Worm (Caenorhabditis elegans): ENCODE data around the gene C23G10.11.
A peak's percentile ranks its signal among the peaks of the same experiment; 100 is the strongest.

Gene C23G10.11

ce11 chrIII:6168497-6169227, 46.7 kb downstream of the C23G10.11 start, which contains the start of gene efk-1:
efk-1 (minus strand) TSS chrIII:6168547.
- TF ChIP-seq mep-1 (tag; optimal IDR thresholded peaks at IDR 0.05) (peak; percentile 20), daf-16 (GFP tag; optimal IDR thresholded peaks at IDR 0.05) (no peak), daf-16 (tag; optimal IDR thresholded peaks at IDR 0.05) (peak; percentile 91), jun-1 (tag; optimal IDR thresholded peaks at IDR 0.05) (no peak), ceh-82 (tag; optimal IDR thresholded peaks at IDR 0.05) (no peak), vab-7 (GFP tag; IDR thresholded peaks at IDR 0.05) (no peak), ceh-32 (tag; optimal IDR thresholded peaks at IDR 0.05; ENCODE audit: poor library complexity) (no peak), duxl-1 (tag; optimal IDR thresholded peaks at IDR 0.05; ENCODE audit: poor library complexity) (no peak), Y5F2A.4 (GFP tag; optimal IDR thresholded peaks at IDR 0.05) (no peak), nhr-25 (tag; optimal IDR thresholded peaks at IDR 0.05; ENCODE audit: borderline replicate concordance, insufficient read depth) (no peak), hlh-11 (tag; optimal IDR thresholded peaks at IDR 0.05) (peak; percentile 79), mdt-29 (GFP tag; IDR thresholded peaks at IDR 0.05) (0 out of 2 replicates have a peak, but pooled peaks have one; percentile 22), nhr-77 (tag; optimal IDR thresholded peaks at IDR 0.05) (peak; percentile 53), F37D6.2 (tag; optimal IDR thresholded peaks at IDR 0.05) (no peak), aha-1 (tag) (peak; percentile 94), lin-13 (GFP tag; optimal IDR thresholded peaks at IDR 0.05) (no peak), nhr-11 (tag; optimal IDR thresholded peaks at IDR 0.05) (peak; percentile 20), nhr-48 (tag; optimal IDR thresholded peaks at IDR 0.05) (no peak), sdz-12 (GFP tag; optimal IDR thresholded peaks at IDR 0.05) (no peak), ces-1 (GFP tag; optimal IDR thresholded peaks at IDR 0.05) (no peak), pha-4 (GFP tag; IDR thresholded peaks at IDR 0.05) (no peak), pha-4 (tag; optimal IDR thresholded peaks at IDR 0.05) (no peak), hif-1 (tag; optimal IDR thresholded peaks at IDR 0.05) (peak; percentile 56 to 97), ama-1 (optimal IDR thresholded peaks at IDR 0.05) (peak; percentile 6), T26A8.4 (GFP tag; IDR thresholded peaks at IDR 0.05) (no peak), ceh-20 (GFP tag; IDR thresholded peaks at IDR 0.05) (no peak), zfp-2 (tag; optimal IDR thresholded peaks at IDR 0.05) (no peak), mdl-1 (tag; optimal IDR thresholded peaks at IDR 0.05) (peak in 1 of 2 experiments; percentile 37), hlh-30 (tag; optimal IDR thresholded peaks at IDR 0.05; ENCODE audit: insufficient read depth) (peak; percentile 82), lsy-2 (tag; optimal IDR thresholded peaks at IDR 0.05) (peak in 1 of 2 experiments; percentile 34), set-16 (GFP tag; IDR thresholded peaks at IDR 0.05) (no peak), lin-1 (GFP tag; IDR thresholded peaks at IDR 0.05) (0 out of 2 replicates have a peak, but pooled peaks have one; percentile 17), dmd-6 (GFP tag; IDR thresholded peaks at IDR 0.05) (peak; percentile 33; the same call in 1 of the 2 replicates), dve-1 (tag; optimal IDR thresholded peaks at IDR 0.05; ENCODE audit: insufficient read depth) (peak; percentile 82), nhr-28 (tag; optimal IDR thresholded peaks at IDR 0.05) (peak; percentile 42)

ce11 chrIII:6166634-6167033, 48.7 kb downstream of the C23G10.11 start:
- TF ChIP-seq aha-1 (tag) (peak; percentile 92), unc-62 (GFP tag; optimal IDR thresholded peaks at IDR 0.05 in 1 of 2) (peak in 1 of 2 experiments; percentile 63), unc-62 (tag; optimal IDR thresholded peaks at IDR 0.05) (no peak), Y48G9A.11 (GFP tag; IDR thresholded peaks at IDR 0.05) (no peak)

- 0 out of 2 replicates have a peak, but pooled peaks have one; percentile 38 for TF ChIP-seq arid-1 (GFP tag; conservative IDR thresholded peaks at IDR 0.05)
- TF ChIP-seq sdz-12 (GFP tag; optimal IDR thresholded peaks at IDR 0.05): peak; percentile 51
- TF ChIP-seq aha-1 (tag): peak; percentile 19
- TF ChIP-seq unc-62 (GFP tag; optimal IDR thresholded peaks at IDR 0.05 in 1 of 2): no peak
- TF ChIP-seq unc-62 (tag; optimal IDR thresholded peaks at IDR 0.05): no peak
- peak; percentile 63; the same call in 1 of the 2 replicates for TF ChIP-seq Y75B8A.6 (GFP tag; IDR thresholded peaks at IDR 0.05)
- TF ChIP-seq mep-1 (tag; optimal IDR thresholded peaks at IDR 0.05): no peak
- TF ChIP-seq snpc-4 (tag; optimal IDR thresholded peaks at IDR 0.05): no peak
- TF ChIP-seq ama-1 (optimal IDR thresholded peaks at IDR 0.05): no peak
- no peak for TF ChIP-seq rbr-2 (tag; optimal IDR thresholded peaks at IDR 0.05)
Measured at ce11 chrIII:6165240-6165639, 50.1 kb downstream of the C23G10.11 start.
